Worm (Caenorhabditis elegans): Measurements from ENCODE around the gene C14E2.1.
A peak's percentile ranks its signal among the peaks of the same experiment; 100 is the strongest.

The C14E2.1 gene

ce11 chrX:1858616-1859015 lies 32.4 kb downstream of the C14E2.1 start:
- TF ChIP-seq aha-1 (tag), result no peak
- no peak for TF ChIP-seq ceh-28 (tag; optimal IDR thresholded peaks at IDR 0.05)
- no peak for TF ChIP-seq daf-12 (tag; optimal IDR thresholded peaks at IDR 0.05)
- no peak for TF ChIP-seq hlh-11 (tag; optimal IDR thresholded peaks at IDR 0.05)
- TF ChIP-seq spr-3 (GFP tag; optimal IDR thresholded peaks at IDR 0.05), result no peak
- TF ChIP-seq lin-13 (GFP tag; optimal IDR thresholded peaks at IDR 0.05), result peak; percentile 28
- no peak for TF ChIP-seq sdz-12 (GFP tag; optimal IDR thresholded peaks at IDR 0.05)
- peak; percentile 69 for TF ChIP-seq ctbp-1 (GFP tag; IDR thresholded peaks at IDR 0.05)
- peak; percentile 31 for TF ChIP-seq Y5F2A.4 (GFP tag; optimal IDR thresholded peaks at IDR 0.05)
- no peak for TF ChIP-seq attf-4 (tag; optimal IDR thresholded peaks at IDR 0.05)
- no peak for TF ChIP-seq ztf-11 (tag; optimal IDR thresholded peaks at IDR 0.05)
- peak; percentile 4 for TF ChIP-seq F10B5.3 (tag; optimal IDR thresholded peaks at IDR 0.05)
- TF ChIP-seq tra-1 (GFP tag; IDR thresholded peaks at IDR 0.05), result 0 out of 2 replicates have a peak, but pooled peaks have one; percentile 55
- peak; percentile 86 for TF ChIP-seq egl-43 (GFP tag; IDR thresholded peaks at IDR 0.05)
- TF ChIP-seq ces-1 (GFP tag; optimal IDR thresholded peaks at IDR 0.05), result no peak
- TF ChIP-seq daf-16 (GFP tag; optimal IDR thresholded peaks at IDR 0.05), result peak in 1 of 2 experiments; percentile 43
- no peak for TF ChIP-seq daf-16 (tag; optimal IDR thresholded peaks at IDR 0.05)
- no peak for TF ChIP-seq nhr-28 (tag; optimal IDR thresholded peaks at IDR 0.05)
- TF ChIP-seq hif-1 (tag; optimal IDR thresholded peaks at IDR 0.05), result no peak
- peak; percentile 73 for TF ChIP-seq mep-1 (tag; optimal IDR thresholded peaks at IDR 0.05)
- no peak for TF ChIP-seq ama-1 (optimal IDR thresholded peaks at IDR 0.05)
- TF ChIP-seq nhr-48 (tag; optimal IDR thresholded peaks at IDR 0.05), result peak; percentile 8
- TF ChIP-seq lin-1 (GFP tag; IDR thresholded peaks at IDR 0.05), result peak; percentile 57; the same call in 1 of the 2 replicates
- TF ChIP-seq Y105C5A.15 (GFP tag; IDR thresholded peaks at IDR 0.05), result 0 out of 2 replicates have a peak, but pooled peaks have one; percentile 14
- 0 out of 2 replicates have a peak, but pooled peaks have one; percentile 27 for TF ChIP-seq mxl-2 (GFP tag; conservative IDR thresholded peaks at IDR 0.05)
- TF ChIP-seq ceh-62 (tag; optimal IDR thresholded peaks at IDR 0.05), result no peak
- TF ChIP-seq daf-8 (GFP tag; IDR thresholded peaks at IDR 0.05), result no peak
- peak; percentile 78 for TF ChIP-seq snpc-1.2 (GFP tag; IDR thresholded peaks at IDR 0.05)
- TF ChIP-seq lir-3 (tag; optimal IDR thresholded peaks at IDR 0.05), result peak; percentile 42
- no peak for TF ChIP-seq ceh-32 (tag; optimal IDR thresholded peaks at IDR 0.05; ENCODE audit: poor library complexity)
- TF ChIP-seq pha-4 (GFP tag; IDR thresholded peaks at IDR 0.05), result no peak
- TF ChIP-seq pha-4 (tag; optimal IDR thresholded peaks at IDR 0.05), result no peak
- no peak for TF ChIP-seq dve-1 (tag; optimal IDR thresholded peaks at IDR 0.05; ENCODE audit: insufficient read depth)
- no peak for TF ChIP-seq F26F4.8 (GFP tag; conservative IDR thresholded peaks at IDR 0.05)
- TF ChIP-seq nhr-25 (tag; optimal IDR thresholded peaks at IDR 0.05; ENCODE audit: borderline replicate concordance, insufficient read depth), result no peak
- TF ChIP-seq F49E8.2 (tag; optimal IDR thresholded peaks at IDR 0.05; ENCODE audit: borderline replicate concordance), result no peak
- peak; percentile 68 for TF ChIP-seq set-16 (GFP tag; IDR thresholded peaks at IDR 0.05)
- TF ChIP-seq zfp-2 (tag; optimal IDR thresholded peaks at IDR 0.05), result no peak
- TF ChIP-seq cey-2 (tag; optimal IDR thresholded peaks at IDR 0.05; ENCODE audit: borderline replicate concordance, insufficient read depth), result no peak
- no peak for TF ChIP-seq fos-1 (tag; optimal IDR thresholded peaks at IDR 0.05)
- TF ChIP-seq unc-39 (tag; optimal IDR thresholded peaks at IDR 0.05), result no peak
- peak; percentile 48 for TF ChIP-seq unc-130 (GFP tag; optimal IDR thresholded peaks at IDR 0.05)
- no peak for TF ChIP-seq zag-1 (tag; optimal IDR thresholded peaks at IDR 0.05)
- TF ChIP-seq skn-1 (tag; optimal IDR thresholded peaks at IDR 0.05), result no peak
- TF ChIP-seq F44E2.7 (GFP tag; IDR thresholded peaks at IDR 0.05), result no peak
- no peak for TF ChIP-seq lin-39 (tag; optimal IDR thresholded peaks at IDR 0.05)
- TF ChIP-seq php-3 (GFP tag; IDR thresholded peaks at IDR 0.05), result peak; percentile 74; the same call in 1 of the 2 replicates
- no peak for TF ChIP-seq nhr-77 (tag; optimal IDR thresholded peaks at IDR 0.05)
- peak; percentile 2 for TF ChIP-seq nhr-6 (tag; optimal IDR thresholded peaks at IDR 0.05)
- peak; percentile 76 for TF ChIP-seq rbr-2 (tag; optimal IDR thresholded peaks at IDR 0.05)
- TF ChIP-seq ZK337.2 (GFP tag; IDR thresholded peaks at IDR 0.05), result 0 out of 2 replicates have a peak, but pooled peaks have one; percentile 39
- no peak for TF ChIP-seq aly-2 (tag; optimal IDR thresholded peaks at IDR 0.05)

Measured in whole organism, L4 larva.